Worm (Caenorhabditis elegans) whole organism, young adult: ENCODE results near the gene nhr-228.

Source experiments
- K11D2.4 ChIP-seq: fragments of 200-800 bp; sonication (Bioruptor generic); IDR thresholded peaks from 2 replicates; pipeline ENCODE4 v1.3.6; 2022; ENCODE audit warnings: missing genetic modification reagents, missing genetic modification characterization, missing compliant biosample characterization
- Y56A3A.18 ChIP-seq: fragments of 200-800 bp; sonication (Bioruptor generic); IDR thresholded peaks from 2 replicates; pipeline ENCODE4 v1.3.6; 2022; ENCODE audit warnings: missing genetic modification reagents, missing genetic modification characterization, missing compliant biosample characterization
- Y95B8A.8 ChIP-seq: fragments of 200-800 bp; sonication (Bioruptor generic); IDR thresholded peaks from 2 replicates; pipeline ENCODE4 v1.3.6; 2022; ENCODE audit warnings: missing genetic modification reagents, missing genetic modification characterization, missing compliant biosample characterization
- attf-5 ChIP-seq: fragments of 200-800 bp; sonication (Bioruptor generic); optimal IDR thresholded peaks from 2 replicates; lab custom pipeline; 2018; ENCODE audit warnings: mild to moderate bottlenecking, missing genetic modification characterization, missing compliant biosample characterization
- chd-7 ChIP-seq: sonication (generic microtip); optimal IDR thresholded peaks from 2 replicates; lab custom pipeline; 2016; ENCODE audit warnings: mild to moderate bottlenecking, missing genetic modification characterization, moderate library complexity, missing compliant biosample characterization
- ets-4 ChIP-seq: fragments of 200-800 bp; sonication (Bioruptor generic); optimal IDR thresholded peaks from 2 replicates; lab custom pipeline; 2018; ENCODE audit warnings: mild to moderate bottlenecking, missing genetic modification characterization, missing compliant biosample characterization
- lin-40 ChIP-seq: sonication (generic microtip); optimal IDR thresholded peaks from 2 replicates; lab custom pipeline; 2016; ENCODE audit warnings: missing genetic modification characterization, mild to moderate bottlenecking, missing compliant biosample characterization, missing genotype, missing genetic modification reagents
- mcd-1 ChIP-seq: fragments of 200-800 bp; sonication (Bioruptor generic); IDR thresholded peaks from 2 replicates; pipeline ENCODE4 v1.3.6; 2022; ENCODE audit warnings: missing genetic modification reagents, missing genetic modification characterization, missing compliant biosample characterization
- nhr-27 ChIP-seq: fragments of 200-800 bp; sonication (Bioruptor generic); optimal IDR thresholded peaks from 2 replicates; lab custom pipeline; 2018; ENCODE audit warnings: mild to moderate bottlenecking, missing genetic modification characterization, moderate library complexity, missing compliant biosample characterization
- nhr-80 ChIP-seq: sonication (generic microtip); optimal IDR thresholded peaks from 2 replicates; lab custom pipeline; 2016; ENCODE audit warnings: missing genetic modification characterization, missing compliant biosample characterization
- snpc-1.3 ChIP-seq: sonication (generic microtip); optimal IDR thresholded peaks from 2 replicates; lab custom pipeline; 2017; ENCODE audit warnings: missing genetic modification characterization, mild to moderate bottlenecking, missing compliant biosample characterization, antibody characterized with exemption, moderate library complexity, missing genotype, missing genetic modification reagents; ENCODE audit not compliant: insufficient read depth
- unc-62 ChIP-seq: fragments of 150-350 bp; optimal IDR thresholded peaks from 2 replicates; lab custom pipeline; 2014; ENCODE audit warnings: missing biosample characterization, missing genetic modification reagents, missing genetic modification characterization
- ztf-6 ChIP-seq: fragments of 200-800 bp; sonication (Bioruptor generic); IDR thresholded peaks from 2 replicates; pipeline ENCODE4 v1.3.6; 2022; ENCODE audit warnings: missing genetic modification reagents, missing genetic modification characterization, missing compliant biosample characterization

ce11 chrV:2294577-2294976 lies 13.0 kb downstream of the nhr-228 start, which contains the start of gene nhr-226:
- TF ChIP-seq mcd-1 (no peak), Y56A3A.18 (GFP tag; lab: Robert Waterston, UW) (no peak), Y95B8A.8 (GFP tag; lab: Robert Waterston, UW) (no peak), nhr-80 (tag; lab: Kevin White, UChicago) (peak; percentile 43), K11D2.4 (GFP tag; lab: Robert Waterston, UW) (no peak), ztf-6 (no peak), nhr-27 (tag; lab: Kevin White, UChicago) (no peak), snpc-1.3 (no peak), unc-62 (GFP tag; lab: Kevin White, UChicago) (no peak), ets-4 (GFP tag; lab: Kevin White, UChicago) (no peak), lin-40 (no peak), attf-5 (no peak), chd-7 (tag; lab: Kevin White, UChicago) (no peak)
